Worm (Caenorhabditis elegans): ENCODE data around the gene W09H1.3.

- no peak for TF ChIP-seq cog-1 (tag; optimal IDR thresholded peaks at IDR 0.05)
- TF ChIP-seq ref-1 (GFP tag; conservative IDR thresholded peaks at IDR 0.05), result no peak
- no peak; the same call in 1 of the 2 replicates for TF ChIP-seq tab-1 (GFP tag; IDR thresholded peaks at IDR 0.05)
- no peak for TF ChIP-seq T22C8.4 (GFP tag; IDR thresholded peaks at IDR 0.05)
These were observed 11.6 kb downstream of the W09H1.3 start for ce11 chrII:13195706-13196417.
